Worm (Caenorhabditis elegans): ENCODE data around the gene srbc-22.

srbc-22 gene

DNA sequence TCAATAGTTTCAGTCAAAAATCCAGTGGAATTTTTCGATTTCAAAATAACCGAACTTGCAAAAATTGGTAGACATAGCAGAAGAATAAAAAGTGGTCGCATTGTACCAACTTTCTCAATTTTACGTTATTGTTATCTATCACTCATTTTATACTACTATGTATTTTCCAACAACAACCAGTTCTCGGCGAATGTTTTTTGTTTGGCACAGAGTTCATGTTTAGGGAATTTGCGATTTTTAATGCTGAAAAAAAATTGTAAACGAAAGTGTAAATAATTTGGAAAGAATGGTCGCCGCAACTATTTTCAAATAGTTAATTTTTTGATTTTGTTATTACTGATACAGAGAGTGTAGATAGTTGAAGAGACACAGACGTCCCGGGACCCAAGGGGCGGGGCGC lies 7.5 kb upstream of the srbc-22 start, which contains the start of gene C45H4.21:
Gene C45H4.21, minus strand, starts transcription at position 101 of the 400 bp plus-strand sequence.
- TF ChIP-seq elt-1 (tag; optimal IDR thresholded peaks at IDR 0.05) (no peak), ztf-11 (tag; optimal IDR thresholded peaks at IDR 0.05) (no peak), aly-2 (tag; optimal IDR thresholded peaks at IDR 0.05) (no peak), nhr-10 (tag; optimal IDR thresholded peaks at IDR 0.05) (no peak), elt-3 (tag; optimal IDR thresholded peaks at IDR 0.05) (no peak), mab-5 (tag; optimal IDR thresholded peaks at IDR 0.05) (no peak), lsy-2 (tag; optimal IDR thresholded peaks at IDR 0.05) (no peak), nhr-6 (tag; optimal IDR thresholded peaks at IDR 0.05) (no peak), sma-9 (GFP tag; optimal IDR thresholded peaks at IDR 0.05) (no peak), sma-9 (tag; optimal IDR thresholded peaks at IDR 0.05) (no peak), lin-13 (GFP tag; optimal IDR thresholded peaks at IDR 0.05) (no peak), nhr-129 (tag; optimal IDR thresholded peaks at IDR 0.05) (no peak), ZK546.5 (tag; optimal IDR thresholded peaks at IDR 0.05) (no peak), unc-39 (tag; optimal IDR thresholded peaks at IDR 0.05) (no peak)

DNA sequence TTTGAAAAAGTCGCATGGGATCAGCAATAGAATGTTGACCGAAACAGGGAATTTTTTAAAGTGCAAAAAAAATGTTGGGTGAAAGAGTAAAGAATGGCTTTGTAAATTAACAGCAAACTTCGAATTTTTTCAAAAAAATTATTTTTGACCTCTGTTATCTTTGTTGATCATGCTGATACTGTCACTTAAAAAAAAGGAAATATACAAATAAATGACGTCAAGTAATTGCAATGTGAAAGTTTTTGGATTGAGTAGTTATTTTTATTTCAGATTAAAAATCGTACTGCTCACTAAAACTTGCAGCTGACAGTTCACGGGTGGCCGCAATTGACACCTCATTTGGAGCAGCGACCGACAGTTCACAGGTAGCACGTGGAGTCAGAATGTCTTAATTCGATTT lies 6.1 kb upstream of the srbc-22 start, which contains the start of gene C45H4.13:
Gene C45H4.13, minus strand, starts transcription at position 101 of the 400 bp plus-strand sequence.
- no peak for TF ChIP-seq C34F6.9 (tag; optimal IDR thresholded peaks at IDR 0.05)
- no peak for TF ChIP-seq nhr-237 (tag; optimal IDR thresholded peaks at IDR 0.05)
- no peak for TF ChIP-seq ztf-4 (tag; optimal IDR thresholded peaks at IDR 0.05)
- TF ChIP-seq nhr-129 (tag; optimal IDR thresholded peaks at IDR 0.05): no peak
- TF ChIP-seq ztf-11 (tag; optimal IDR thresholded peaks at IDR 0.05): no peak
- TF ChIP-seq peb-1 (tag; optimal IDR thresholded peaks at IDR 0.05): no peak
- TF ChIP-seq crh-2 (tag; optimal IDR thresholded peaks at IDR 0.05): no peak
- no peak for TF ChIP-seq mab-5 (tag; optimal IDR thresholded peaks at IDR 0.05)
- no peak for TF ChIP-seq lin-11 (tag; optimal IDR thresholded peaks at IDR 0.05)
- no peak for TF ChIP-seq nhr-11 (tag; optimal IDR thresholded peaks at IDR 0.05)
- no peak for TF ChIP-seq ZK546.5 (tag; optimal IDR thresholded peaks at IDR 0.05)
- no peak for TF ChIP-seq mbf-1 (tag; optimal IDR thresholded peaks at IDR 0.05)
- no peak for TF ChIP-seq fos-1 (tag; optimal IDR thresholded peaks at IDR 0.05)
- TF ChIP-seq zag-1 (tag; optimal IDR thresholded peaks at IDR 0.05): no peak
- no peak for TF ChIP-seq lsy-2 (tag; optimal IDR thresholded peaks at IDR 0.05)
- no peak for TF ChIP-seq sma-3 (GFP tag; optimal IDR thresholded peaks at IDR 0.05)
- TF ChIP-seq nhr-25 (tag; optimal IDR thresholded peaks at IDR 0.05): no peak
- TF ChIP-seq unc-55 (GFP tag; optimal IDR thresholded peaks at IDR 0.05): no peak

DNA sequence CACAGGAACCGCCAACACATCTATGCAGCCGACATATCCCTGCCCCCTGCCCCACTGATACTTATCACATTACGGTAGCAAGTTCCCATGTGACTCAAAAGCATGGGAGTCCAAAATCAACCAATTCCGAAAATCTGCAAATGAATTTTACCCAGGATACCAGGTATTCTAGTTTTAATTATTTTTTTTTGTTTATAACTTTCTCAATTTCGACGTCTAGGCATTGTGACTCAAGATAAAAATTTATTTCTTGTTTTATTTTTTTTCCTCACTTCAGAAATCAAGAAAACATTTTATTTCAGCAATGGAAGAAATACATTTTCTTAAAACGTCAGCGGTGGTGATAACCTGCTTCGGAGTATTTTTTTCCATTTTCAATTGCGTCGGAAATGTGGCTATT lies 5.5 kb upstream of the srbc-22 start, which contains the start of gene srbc-24:
Gene srbc-24, plus strand, starts transcription at position 301 of the 400 bp plus-strand sequence.
- no peak for TF ChIP-seq nhr-129 (tag; optimal IDR thresholded peaks at IDR 0.05)
- TF ChIP-seq elt-3 (tag; optimal IDR thresholded peaks at IDR 0.05): no peak
- TF ChIP-seq nhr-25 (tag; optimal IDR thresholded peaks at IDR 0.05): no peak
- TF ChIP-seq alr-1 (tag; optimal IDR thresholded peaks at IDR 0.05): no peak
- no peak for TF ChIP-seq zag-1 (tag; optimal IDR thresholded peaks at IDR 0.05)
- TF ChIP-seq unc-39 (tag; optimal IDR thresholded peaks at IDR 0.05): no peak
- no peak for TF ChIP-seq ceh-82 (tag; optimal IDR thresholded peaks at IDR 0.05)
- no peak for TF ChIP-seq lin-39 (tag; optimal IDR thresholded peaks at IDR 0.05)
- TF ChIP-seq gmeb-1 (tag; optimal IDR thresholded peaks at IDR 0.05): no peak
- TF ChIP-seq nhr-11 (tag; optimal IDR thresholded peaks at IDR 0.05): no peak
- no peak for TF ChIP-seq snpc-4 (tag; optimal IDR thresholded peaks at IDR 0.05)
- no peak for TF ChIP-seq ceh-16 (tag; optimal IDR thresholded peaks at IDR 0.05)
- no peak for TF ChIP-seq crh-2 (tag; optimal IDR thresholded peaks at IDR 0.05)
- TF ChIP-seq ztf-11 (tag; optimal IDR thresholded peaks at IDR 0.05): no peak
- TF ChIP-seq lsy-2 (tag; optimal IDR thresholded peaks at IDR 0.05): no peak
- TF ChIP-seq blmp-1 (tag; optimal IDR thresholded peaks at IDR 0.05; ENCODE audit: insufficient read depth): no peak
- TF ChIP-seq unc-55 (GFP tag; optimal IDR thresholded peaks at IDR 0.05): no peak

DNA sequence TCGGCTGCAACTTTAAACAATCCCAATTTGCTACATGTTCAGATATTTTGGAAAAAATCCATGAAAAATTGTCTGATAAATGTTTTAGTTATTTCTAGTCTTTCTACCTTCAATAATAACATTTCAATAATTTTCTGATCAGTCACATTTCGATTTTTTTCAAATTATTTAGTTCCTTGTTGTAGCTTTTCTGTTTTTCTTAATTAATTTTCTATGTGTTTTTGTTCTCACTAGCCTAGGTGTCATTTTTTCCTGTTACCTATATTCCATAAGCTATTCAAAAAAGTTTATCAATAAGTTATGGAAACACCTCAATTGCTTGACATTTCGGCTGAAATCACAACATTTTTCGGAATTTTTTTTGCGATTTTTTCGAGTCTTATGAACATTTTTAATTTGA lies 3.7 kb upstream of the srbc-22 start, which contains the start of gene srbc-23:
Gene srbc-23, plus strand, starts transcription at position 301 of the 400 bp plus-strand sequence.
- TF ChIP-seq snpc-4 (tag; optimal IDR thresholded peaks at IDR 0.05) (no peak), F13H6.1 (tag; optimal IDR thresholded peaks at IDR 0.05) (no peak), nhr-23 (tag; optimal IDR thresholded peaks at IDR 0.05) (no peak), nhr-11 (tag; optimal IDR thresholded peaks at IDR 0.05) (no peak), nhr-129 (tag; optimal IDR thresholded peaks at IDR 0.05) (no peak), nhr-25 (tag; optimal IDR thresholded peaks at IDR 0.05) (no peak), aly-2 (tag; optimal IDR thresholded peaks at IDR 0.05) (no peak)

All from whole organism, L2 larva.